Worm (Caenorhabditis elegans) whole organism, L4 larva: ENCODE data around the gene C06E4.1.

Experiments
- F10B5.3 ChIP-seq: sonication (generic microtip); optimal IDR thresholded peaks from 2 replicates; lab custom pipeline; 2016; ENCODE audit warnings: mild to moderate bottlenecking, missing genetic modification characterization, missing compliant biosample characterization
- F37D6.2 ChIP-seq: sonication (generic microtip); optimal IDR thresholded peaks from 2 replicates; lab custom pipeline; 2016; ENCODE audit warnings: mild to moderate bottlenecking, missing genetic modification characterization, missing compliant biosample characterization
- F44E2.7 ChIP-seq: fragments of 200-800 bp; sonication (Bioruptor generic); IDR thresholded peaks from 2 replicates; pipeline ENCODE4 v2.1.2; 2022; ENCODE audit warnings: missing genetic modification characterization, missing compliant biosample characterization
- F49E8.2 ChIP-seq: sonication (generic microtip); optimal IDR thresholded peaks from 2 replicates; lab custom pipeline; 2016; ENCODE audit warnings: missing compliant biosample characterization, mild to moderate bottlenecking, missing genetic modification characterization, borderline replicate concordance
- T20F7.1 ChIP-seq: fragments of 200-800 bp; sonication (Bioruptor generic); optimal IDR thresholded peaks from 2 replicates; lab custom pipeline; 2018; ENCODE audit warnings: mild to moderate bottlenecking, missing genetic modification characterization, missing compliant biosample characterization
- T26A8.4 ChIP-seq: fragments of 200-800 bp; sonication (Bioruptor generic); IDR thresholded peaks from 2 replicates; pipeline ENCODE4 v1.3.6; 2022; ENCODE audit warnings: missing genetic modification characterization, missing compliant biosample characterization
- Y105C5A.15 ChIP-seq: fragments of 200-800 bp; sonication (Bioruptor generic); IDR thresholded peaks from 2 replicates; pipeline ENCODE4 v1.3.6; 2022; ENCODE audit warnings: missing genetic modification characterization, missing compliant biosample characterization
- ZK337.2 ChIP-seq: fragments of 200-800 bp; sonication (Bioruptor generic); IDR thresholded peaks from 2 replicates; pipeline ENCODE4 v1.3.6; 2022; ENCODE audit warnings: missing genetic modification reagents, missing genetic modification characterization, missing compliant biosample characterization
- aha-1 ChIP-seq: fragments of 150-350 bp; peaks from one replicate; lab custom pipeline; 2014; ENCODE audit warnings: missing biosample characterization, missing genetic modification characterization
- ceh-28 ChIP-seq: fragments of 150-350 bp; optimal IDR thresholded peaks from 2 replicates; lab custom pipeline; 2014; ENCODE audit warnings: missing biosample characterization, missing genetic modification reagents, missing genetic modification characterization
- ceh-62 ChIP-seq: sonication (generic microtip); optimal IDR thresholded peaks from 2 replicates; lab custom pipeline; 2017; ENCODE audit warnings: missing biosample characterization, missing genetic modification characterization
- daf-16 ChIP-seq, 3 experiments: sonication (generic microtip); optimal IDR thresholded peaks; 2 replicates each; lab custom pipeline; 2016 to 2017; ENCODE audit warnings: missing genetic modification characterization in 3 of 3, missing genetic modification reagents in 3 of 3, mild to moderate bottlenecking in 2 of 3, missing compliant biosample characterization in 2 of 3, missing biosample characterization in 1 of 3, moderate library complexity in 1 of 3
- dmd-8 ChIP-seq: fragments of 200-800 bp; sonication (Bioruptor generic); IDR thresholded peaks from 2 replicates; pipeline ENCODE4 v1.3.6; 2022; ENCODE audit warnings: missing genetic modification characterization, missing compliant biosample characterization
- dmd-9 ChIP-seq: fragments of 200-800 bp; sonication (Bioruptor generic); IDR thresholded peaks from 2 replicates; pipeline ENCODE4 v1.3.6; 2022; ENCODE audit warnings: missing genetic modification reagents, missing genetic modification characterization, missing compliant biosample characterization
- dpl-1 ChIP-seq: fragments of 150-350 bp; optimal IDR thresholded peaks from 2 replicates; lab custom pipeline; 2014; ENCODE audit warnings: missing biosample characterization, missing genetic modification reagents, missing genetic modification characterization
- dve-1 ChIP-seq: sonication (generic microtip); optimal IDR thresholded peaks from 2 replicates; lab custom pipeline; 2017; ENCODE audit warnings: antibody characterized with exemption, mild to moderate bottlenecking, missing genetic modification characterization, missing compliant biosample characterization; ENCODE audit not compliant: insufficient read depth
- fos-1 ChIP-seq: fragments of 150-350 bp; optimal IDR thresholded peaks from 2 replicates; lab custom pipeline; 2014; ENCODE audit warnings: missing biosample characterization, missing genetic modification characterization
- hlh-30 ChIP-seq: sonication (generic microtip); optimal IDR thresholded peaks from 2 replicates; lab custom pipeline; 2017; ENCODE audit warnings: antibody characterized with exemption, mild to moderate bottlenecking, missing genetic modification characterization, missing compliant biosample characterization; ENCODE audit not compliant: insufficient read depth
- hmg-1.1 ChIP-seq: fragments of 200-800 bp; sonication (Bioruptor generic); IDR thresholded peaks from 2 replicates; pipeline ENCODE4 v1.3.6; 2022; ENCODE audit warnings: missing genetic modification reagents, missing genetic modification characterization, missing compliant biosample characterization
- jun-1 ChIP-seq: fragments of 150-350 bp; optimal IDR thresholded peaks from 2 replicates; lab custom pipeline; 2014; ENCODE audit warnings: missing biosample characterization, missing genetic modification reagents, missing genetic modification characterization
- lim-7 ChIP-seq: fragments of 200-800 bp; sonication (Bioruptor generic); IDR thresholded peaks from 2 replicates; pipeline ENCODE4 v1.3.6; 2022; ENCODE audit warnings: missing genetic modification characterization, missing compliant biosample characterization
- lin-13 ChIP-seq: fragments of 150-350 bp; optimal IDR thresholded peaks from 2 replicates; lab custom pipeline; 2014; ENCODE audit warnings: missing biosample characterization, missing genetic modification reagents, missing genetic modification characterization
- lin-38 ChIP-seq: fragments of 200-800 bp; sonication (Bioruptor generic); IDR thresholded peaks from 2 replicates; pipeline ENCODE4 v1.3.6; 2022; ENCODE audit warnings: missing genetic modification reagents, missing genetic modification characterization, missing compliant biosample characterization
- lin-39 ChIP-seq: fragments of 150-350 bp; optimal IDR thresholded peaks from 2 replicates; lab custom pipeline; 2014; ENCODE audit warnings: missing biosample characterization, missing genetic modification reagents, missing genetic modification characterization
- madf-5 ChIP-seq, 2 experiments: fragments of 200-800 bp; sonication (Bioruptor generic); IDR thresholded peaks; 2 replicates each; pipeline ENCODE4 v1.3.6; 2022; ENCODE audit warnings: missing compliant biosample characterization in 2 of 2, missing genetic modification characterization in 2 of 2
- mes-2 ChIP-seq: sonication (generic microtip); optimal IDR thresholded peaks from 2 replicates; lab custom pipeline; 2016; ENCODE audit warnings: missing genotype, mild to moderate bottlenecking, missing genetic modification characterization, missing compliant biosample characterization; ENCODE audit not compliant: poor library complexity, severe bottlenecking
- mxl-3 ChIP-seq: fragments of 200-800 bp; sonication (Bioruptor generic); optimal IDR thresholded peaks from 2 replicates; lab custom pipeline; 2018; ENCODE audit warnings: mild to moderate bottlenecking, missing genetic modification characterization, missing compliant biosample characterization
- nhr-10 ChIP-seq: fragments of 150-350 bp; optimal IDR thresholded peaks from 2 replicates; lab custom pipeline; 2014; ENCODE audit warnings: missing biosample characterization, missing genetic modification characterization
- nhr-111 ChIP-seq: fragments of 200-800 bp; sonication (Bioruptor generic); optimal IDR thresholded peaks from 2 replicates; lab custom pipeline; 2018; ENCODE audit warnings: mild to moderate bottlenecking, missing genetic modification characterization, missing compliant biosample characterization
- nhr-28 ChIP-seq: fragments of 150-350 bp; optimal IDR thresholded peaks from 2 replicates; lab custom pipeline; 2014; ENCODE audit warnings: missing biosample characterization, missing genetic modification characterization
- nhr-41 ChIP-seq: fragments of 200-800 bp; sonication (Bioruptor generic); IDR thresholded peaks from 2 replicates; pipeline ENCODE4 v1.3.6; 2022; ENCODE audit warnings: missing genetic modification reagents, missing genetic modification characterization, missing compliant biosample characterization
- nhr-76 ChIP-seq: fragments of 150-350 bp; optimal IDR thresholded peaks from 2 replicates; lab custom pipeline; 2014; ENCODE audit warnings: missing biosample characterization, missing genetic modification characterization
- nhr-77 ChIP-seq: fragments of 150-350 bp; optimal IDR thresholded peaks from 2 replicates; lab custom pipeline; 2014; ENCODE audit warnings: missing biosample characterization, missing genetic modification characterization
- php-3 ChIP-seq: fragments of 200-800 bp; sonication (Bioruptor generic); IDR thresholded peaks from 2 replicates; pipeline ENCODE4 v1.3.6; 2022; ENCODE audit warnings: missing genetic modification reagents, missing genetic modification characterization, missing compliant biosample characterization
- saeg-2 ChIP-seq: fragments of 200-800 bp; sonication (Bioruptor generic); IDR thresholded peaks from 2 replicates; pipeline ENCODE4 v1.3.6; 2022; ENCODE audit warnings: missing genetic modification reagents, missing genetic modification characterization, missing compliant biosample characterization
- skn-1 ChIP-seq: fragments of 150-350 bp; optimal IDR thresholded peaks from 2 replicates; lab custom pipeline; 2014; ENCODE audit warnings: missing biosample characterization, missing genetic modification characterization
- snpc-4 ChIP-seq: fragments of 150-350 bp; optimal IDR thresholded peaks from 2 replicates; lab custom pipeline; 2014; ENCODE audit warnings: missing biosample characterization, missing genetic modification characterization
- spr-3 ChIP-seq: fragments of 200-800 bp; sonication (Bioruptor generic); optimal IDR thresholded peaks from 2 replicates; lab custom pipeline; 2018; ENCODE audit warnings: mild to moderate bottlenecking, missing genetic modification characterization, missing compliant biosample characterization
- tra-1 ChIP-seq: fragments of 200-800 bp; sonication (Bioruptor generic); IDR thresholded peaks from 2 replicates; pipeline ENCODE4 v1.3.6; 2022; ENCODE audit warnings: missing genetic modification reagents, missing genetic modification characterization, missing compliant biosample characterization
- unc-130 ChIP-seq: sonication (generic microtip); optimal IDR thresholded peaks from 2 replicates; lab custom pipeline; 2016; ENCODE audit warnings: missing genetic modification reagents, missing genetic modification characterization, missing compliant biosample characterization
- unc-62 ChIP-seq, 3 experiments: fragments of 150-350 bp in 1 of 3; sonication (generic microtip); optimal IDR thresholded peaks in 2 of 3; peaks in 1 of 3; 1 replicate in 1 of 3; 2 replicates in 2 of 3; lab custom pipeline; 2014 to 2017; ENCODE audit warnings: missing biosample characterization in 3 of 3, missing genetic modification characterization in 3 of 3, missing genetic modification reagents in 3 of 3, missing genotype in 1 of 3
- zag-1 ChIP-seq: fragments of 150-350 bp; optimal IDR thresholded peaks from 2 replicates; lab custom pipeline; 2014; ENCODE audit warnings: missing biosample characterization, missing genetic modification characterization
- zfp-3 ChIP-seq: fragments of 200-800 bp; sonication (Bioruptor generic); conservative IDR thresholded peaks from 2 replicates; pipeline ENCODE4 v1.3.6; 2022; ENCODE audit warnings: missing genetic modification reagents, missing genetic modification characterization, missing compliant biosample characterization
- ztf-11 ChIP-seq: fragments of 150-350 bp; optimal IDR thresholded peaks from 2 replicates; lab custom pipeline; 2014; ENCODE audit warnings: missing biosample characterization, missing genetic modification characterization
- ztf-7 ChIP-seq: fragments of 150-350 bp; optimal IDR thresholded peaks from 2 replicates; lab custom pipeline; 2014; ENCODE audit warnings: missing biosample characterization, missing genetic modification characterization

C06E4.1 gene

ce11 chrIV:7291066-7291465, 8.0 kb downstream of the C06E4.1 start:
- TF ChIP-seq dpl-1 (GFP tag; lab: Kevin White, UChicago): peak; percentile 28
- no peak for TF ChIP-seq zfp-3 (GFP tag; lab: Robert Waterston, UW)
- TF ChIP-seq skn-1 (tag; lab: Kevin White, UChicago): no peak
- TF ChIP-seq lin-38: no peak
- TF ChIP-seq madf-5 (GFP tag; IDR thresholded peaks at IDR 0.05; lab: Robert Waterston, UW): no peak
- TF ChIP-seq jun-1 (tag; lab: Kevin White, UChicago): no peak
- no peak for TF ChIP-seq lin-13
- TF ChIP-seq unc-130 (GFP tag; lab: Kevin White, UChicago): no peak
- TF ChIP-seq hlh-30 (tag; lab: Kevin White, UChicago): peak; percentile 75
- peak; percentile 12 for TF ChIP-seq nhr-28 (tag; lab: Kevin White, UChicago)
- peak; percentile 2 for TF ChIP-seq dve-1
- TF ChIP-seq, all 104 proteins: peak for 4

ce11 chrIV:7291957-7292356, 8.9 kb downstream of the C06E4.1 start, which contains the start of gene F42C5.4:
F42C5.4 (minus strand) TSS chrIV:7292127.
- TF ChIP-seq aha-1 (peak; percentile 91), snpc-4 (no peak)
- TF ChIP-seq, all 104 proteins: peak for 1

DNA sequence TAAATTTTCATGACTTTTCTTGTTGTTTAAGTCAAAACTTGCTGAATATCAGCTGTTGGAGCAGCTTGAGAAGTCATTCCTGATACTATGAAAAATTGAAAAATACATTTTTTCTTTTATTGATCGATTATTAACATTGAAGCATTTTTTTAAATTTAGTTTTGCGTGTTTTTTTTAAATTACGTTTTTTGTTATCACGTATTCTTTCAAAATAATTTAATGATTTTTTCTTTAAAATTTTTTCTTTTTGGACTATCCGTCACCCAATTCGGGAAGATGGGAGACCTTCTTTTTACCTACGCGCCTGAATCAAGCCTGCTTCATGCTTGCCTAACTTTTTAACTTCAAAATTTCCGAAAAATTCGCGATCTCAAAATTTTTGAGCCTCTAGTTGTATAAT, 11.1 kb downstream of the C06E4.1 start, which contains the start of gene F42C5.5:
Gene F42C5.5 (minus strand): TSS at position 101 of the 400 bp plus-strand sequence.
- TF ChIP-seq saeg-2 (GFP tag; lab: Robert Waterston, UW): no peak
- no peak for TF ChIP-seq dve-1
- TF ChIP-seq dmd-8 (GFP tag; lab: Robert Waterston, UW): no peak
- TF ChIP-seq lin-13: no peak
- TF ChIP-seq spr-3: no peak
- TF ChIP-seq unc-62 (GFP tag; optimal IDR thresholded peaks at IDR 0.05 in 1 of 2; lab: Kevin White, UChicago): no peak
- no peak for TF ChIP-seq unc-62 (tag; optimal IDR thresholded peaks at IDR 0.05; lab: Kevin White, UChicago)
- no peak for TF ChIP-seq nhr-28 (tag; lab: Kevin White, UChicago)
- TF ChIP-seq nhr-41 (GFP tag; lab: Robert Waterston, UW): no peak
- no peak for TF ChIP-seq lin-39 (tag; lab: Kevin White, UChicago)
- TF ChIP-seq nhr-111 (GFP tag; lab: Kevin White, UChicago): no peak
- TF ChIP-seq Y105C5A.15: no peak

- TF ChIP-seq nhr-28 (tag; lab: Kevin White, UChicago) (no peak), dmd-9 (GFP tag; lab: Robert Waterston, UW) (no peak), F49E8.2 (tag; lab: Kevin White, UChicago) (no peak), tra-1 (GFP tag; lab: Robert Waterston, UW) (no peak), madf-5 (GFP tag; IDR thresholded peaks at IDR 0.05; lab: Robert Waterston, UW) (no peak), lim-7 (no peak), nhr-76 (tag; lab: Kevin White, UChicago) (no peak), ceh-28 (tag; lab: Kevin White, UChicago) (no peak), lin-13 (no peak), mxl-3 (GFP tag; lab: Kevin White, UChicago) (no peak), F37D6.2 (tag; lab: Kevin White, UChicago) (no peak), nhr-10 (tag; lab: Kevin White, UChicago) (no peak), nhr-77 (tag; lab: Kevin White, UChicago) (no peak), ZK337.2 (GFP tag; lab: Robert Waterston, UW) (no peak), daf-16 (GFP tag; optimal IDR thresholded peaks at IDR 0.05; lab: Kevin White, UChicago) (no peak), daf-16 (tag; optimal IDR thresholded peaks at IDR 0.05; lab: Kevin White, UChicago) (no peak)
Observed at ce11 chrIV:7301481-7301880, 18.4 kb downstream of the C06E4.1 start.

- TF ChIP-seq F10B5.3 (tag; lab: Kevin White, UChicago): no peak
- no peak for TF ChIP-seq T26A8.4 (GFP tag; lab: Robert Waterston, UW)
- no peak for TF ChIP-seq fos-1 (tag; lab: Kevin White, UChicago)
- TF ChIP-seq F44E2.7: no peak
- TF ChIP-seq T20F7.1 (GFP tag; lab: Kevin White, UChicago): no peak
- TF ChIP-seq ztf-11: no peak
- no peak for TF ChIP-seq hmg-1.1 (GFP tag; lab: Robert Waterston, UW)
- TF ChIP-seq skn-1 (tag; lab: Kevin White, UChicago): no peak
- no peak for TF ChIP-seq jun-1 (tag; lab: Kevin White, UChicago)
- TF ChIP-seq nhr-76 (tag; lab: Kevin White, UChicago): no peak
- TF ChIP-seq ceh-62 (tag; lab: Kevin White, UChicago): no peak
- no peak for TF ChIP-seq mes-2
- no peak for TF ChIP-seq php-3 (GFP tag; lab: Robert Waterston, UW)
- no peak for TF ChIP-seq zag-1 (tag; lab: Kevin White, UChicago)
- TF ChIP-seq ztf-7 (tag; lab: Kevin White, UChicago): no peak
Observed at ce11 chrIV:7305325-7305724, 22.3 kb downstream of the C06E4.1 start, which contains the start of gene npr-27. npr-27 (plus strand) TSS chrIV:7305625.
